Worm (Caenorhabditis elegans) whole organism, dauer: ENCODE results near the gene F41B4.1.

ENCODE experiments used
- unc-62 ChIP-seq: sonication (generic microtip); optimal IDR thresholded peaks from 2 replicates; lab custom pipeline; 2017; ENCODE audit warnings: missing biosample characterization, missing genetic modification reagents, missing genetic modification characterization

The F41B4.1 gene

DNA sequence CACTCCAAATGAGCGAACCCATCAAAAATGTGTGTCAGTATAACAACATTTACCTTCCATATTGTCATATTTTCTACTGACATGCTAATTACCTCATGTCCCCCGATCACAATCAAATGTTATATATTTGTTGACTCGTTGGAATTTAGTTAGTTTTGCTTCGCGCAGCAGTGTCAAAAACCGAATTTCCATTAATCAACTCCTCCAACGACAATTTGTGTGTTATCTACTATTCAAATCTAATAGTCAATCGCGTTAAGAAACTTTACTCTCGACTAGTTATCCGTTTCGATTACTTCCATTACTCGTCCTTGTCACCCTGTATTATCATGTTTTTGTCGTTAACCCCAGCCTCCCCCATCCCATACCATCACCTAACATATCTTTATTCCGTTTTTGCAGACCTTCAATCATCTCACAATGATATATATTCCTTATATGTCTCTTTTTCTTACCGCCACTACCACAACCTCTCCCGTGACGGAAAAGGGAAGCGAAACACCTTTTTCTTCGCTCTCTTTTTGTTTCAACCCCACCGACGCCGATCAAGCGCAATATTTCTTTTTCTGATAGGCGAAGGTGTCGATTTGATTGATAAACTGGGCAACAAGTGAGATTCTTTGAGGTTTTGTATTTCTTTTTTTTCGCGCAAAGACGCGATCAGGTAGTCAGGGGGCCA, 29.7 kb downstream of the F41B4.1 start:
- TF ChIP-seq unc-62 (GFP tag; lab: Kevin White, UChicago) = no peak

DNA sequence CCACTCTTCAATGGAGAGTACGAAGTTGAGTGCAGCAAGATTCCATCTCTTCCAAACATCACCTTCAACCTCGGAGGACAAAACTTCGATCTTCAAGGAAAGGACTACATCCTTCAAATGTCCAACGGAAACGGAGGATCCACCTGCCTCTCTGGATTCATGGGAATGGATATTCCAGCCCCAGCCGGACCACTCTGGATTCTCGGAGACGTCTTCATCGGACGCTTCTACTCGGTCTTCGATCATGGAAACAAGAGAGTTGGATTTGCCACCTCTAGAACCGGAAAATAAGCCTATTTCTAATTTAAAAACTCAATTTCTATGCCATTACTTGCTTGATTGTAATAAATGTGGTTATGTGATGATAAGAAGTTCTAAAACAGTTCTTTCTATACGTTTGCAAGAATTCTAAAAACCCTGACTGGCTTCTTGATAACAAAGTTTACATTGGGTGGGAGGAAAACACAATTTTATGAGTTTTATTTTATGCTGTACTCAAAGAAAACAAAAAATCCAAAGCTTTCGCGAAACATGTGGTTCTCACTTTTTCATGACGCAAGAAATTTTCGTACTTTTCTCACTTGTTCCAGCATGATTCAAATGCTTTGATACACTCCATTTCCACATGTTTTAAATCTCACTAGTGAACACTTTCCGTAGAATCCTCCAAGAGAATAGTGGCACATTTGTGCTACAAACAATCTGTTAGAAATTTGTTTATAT, 33.2 kb downstream of the F41B4.1 start:
- TF ChIP-seq unc-62 (GFP tag; lab: Kevin White, UChicago) = no peak

DNA sequence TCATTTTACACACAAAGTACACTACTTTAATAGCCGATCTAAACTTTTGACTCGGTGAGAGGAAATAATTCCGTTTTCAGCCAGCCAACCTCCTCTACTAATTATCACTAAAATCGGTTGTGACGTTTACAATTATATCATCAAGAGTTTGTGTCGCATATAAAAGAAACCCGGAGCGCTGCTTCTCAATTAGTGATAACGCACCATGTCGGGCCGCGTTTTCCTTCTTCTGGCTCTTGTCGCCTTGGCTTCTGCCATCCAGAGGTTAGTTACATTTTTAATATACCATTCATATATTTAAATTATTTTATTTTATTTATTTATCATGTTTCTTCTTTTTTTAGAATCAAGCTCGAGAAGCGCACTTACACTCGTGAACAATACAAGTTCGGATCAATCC, 34.7 kb downstream of the F41B4.1 start, which contains the start of gene asp-3:
Gene asp-3 (plus strand): TSS at position 79 of the 400 bp plus-strand sequence.
- TF ChIP-seq unc-62 (GFP tag; lab: Kevin White, UChicago) = no peak

DNA sequence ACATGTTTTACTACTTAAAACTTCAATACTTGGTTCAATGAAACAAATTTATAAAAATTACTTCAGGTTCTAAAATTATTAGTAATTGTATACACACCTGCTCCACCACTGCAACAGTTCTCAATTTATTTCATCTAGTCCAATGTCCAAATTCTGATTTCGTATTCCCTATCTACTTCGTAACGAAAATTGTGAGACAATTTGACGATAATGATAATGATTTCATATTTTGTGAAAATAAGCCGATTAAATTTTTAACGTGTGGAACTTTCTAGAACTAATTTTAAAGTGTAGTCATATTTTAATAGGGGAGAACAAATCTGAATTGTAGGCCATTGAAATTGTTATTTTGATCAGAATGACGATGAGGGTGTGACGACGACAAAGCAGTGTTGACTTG, 35.2 kb downstream of the F41B4.1 start:
- TF ChIP-seq unc-62 (GFP tag; lab: Kevin White, UChicago) = no peak

DNA sequence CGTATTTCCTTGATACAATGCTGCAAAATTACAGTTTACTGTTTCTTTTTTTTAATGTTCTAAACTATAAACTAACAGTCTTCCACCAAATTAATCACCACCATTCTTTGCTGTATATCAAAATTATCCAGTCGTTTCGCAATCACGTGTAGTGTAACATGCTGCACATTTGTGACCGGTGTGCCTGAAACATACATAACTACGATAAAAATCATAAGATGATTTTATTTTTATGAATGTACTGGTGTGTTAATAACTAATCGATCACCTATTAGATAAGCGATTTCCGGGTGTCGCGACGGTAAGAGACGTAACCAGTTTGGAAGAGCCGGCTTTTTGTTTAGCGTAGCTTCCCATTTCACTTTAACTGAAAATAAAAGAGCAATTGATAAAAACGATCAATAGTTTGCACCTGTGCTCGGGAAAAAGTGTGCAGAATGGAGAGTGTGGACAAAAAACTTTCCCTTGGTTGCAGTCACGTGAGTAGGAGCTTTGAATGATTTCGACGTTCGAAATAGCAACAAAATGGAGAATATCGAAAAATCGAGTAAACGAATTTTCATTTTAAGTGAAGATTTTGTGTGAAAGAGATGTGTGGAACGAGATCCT, 36.6 kb downstream of the F41B4.1 start, which contains the start of gene sgca-1:
Gene sgca-1 (minus strand): TSS at position 584 of the 609 bp plus-strand sequence.
- TF ChIP-seq unc-62 (GFP tag; lab: Kevin White, UChicago) = no peak

DNA sequence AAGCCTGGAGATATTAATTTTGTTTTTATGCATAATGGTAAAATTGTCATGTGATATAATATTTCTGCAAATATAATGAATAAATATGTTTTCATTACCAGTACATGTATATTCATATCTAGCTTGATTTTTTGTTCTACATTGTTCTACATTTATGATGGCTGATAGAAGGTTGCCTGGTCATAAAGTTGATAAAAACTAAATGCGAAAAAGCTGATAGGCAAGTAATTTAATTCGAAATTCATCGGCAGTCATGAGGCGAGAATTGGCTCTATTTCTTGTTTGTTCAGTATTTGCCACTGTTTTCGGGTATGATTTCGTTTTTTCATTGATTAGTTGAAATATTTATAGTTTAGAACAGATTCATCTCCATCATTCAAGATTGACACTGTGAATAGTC, 41.5 kb downstream of the F41B4.1 start, which contains the start of gene bgal-2:
Gene bgal-2 (plus strand): TSS at position 231 of the 400 bp plus-strand sequence.
- no peak for TF ChIP-seq unc-62 (GFP tag; lab: Kevin White, UChicago)

DNA sequence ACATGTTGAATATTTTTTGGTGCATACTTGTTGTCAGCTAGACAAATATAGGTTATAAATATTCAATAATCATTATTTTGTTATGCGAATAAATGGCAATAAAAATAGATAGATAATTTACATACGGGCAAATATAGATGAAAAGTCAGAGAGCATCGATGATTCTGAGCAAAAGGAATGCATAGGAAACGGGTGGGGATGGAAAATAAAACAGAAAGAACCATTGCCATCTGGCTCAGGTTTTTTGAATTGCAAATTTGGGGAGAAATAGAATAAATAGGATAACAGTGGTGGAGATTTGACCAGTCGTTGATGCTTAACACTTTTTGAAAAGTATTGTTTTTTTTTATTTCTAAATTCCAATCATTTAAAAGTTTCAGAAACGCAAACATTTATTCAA, 42.8 kb downstream of the F41B4.1 start, which contains the start of gene idpp-6:
Gene idpp-6 (plus strand): TSS at position 301 of the 400 bp plus-strand sequence.
- TF ChIP-seq unc-62 (GFP tag; lab: Kevin White, UChicago) = no peak

DNA sequence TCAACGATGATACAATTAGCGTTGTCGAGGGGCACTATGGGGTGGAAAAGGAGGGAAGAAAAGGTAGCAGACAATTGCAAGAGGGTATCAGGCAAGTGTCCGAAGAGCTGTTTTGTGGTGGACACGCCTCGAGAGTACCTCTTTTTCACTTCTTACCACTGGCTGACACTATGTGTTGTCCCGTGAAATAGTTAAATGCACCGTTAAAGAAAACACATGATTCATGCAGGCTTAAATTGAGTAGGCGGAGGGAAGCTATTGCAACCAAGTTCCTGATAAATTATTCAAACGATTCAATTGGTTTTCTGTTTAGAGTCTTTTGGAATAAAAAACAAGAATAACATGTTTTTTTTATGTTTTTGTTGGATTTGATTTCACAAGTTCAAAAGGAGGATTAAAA, 47.6 kb downstream of the F41B4.1 start, which contains the start of gene irk-1:
Gene irk-1 (minus strand): TSS at position 101 of the 400 bp plus-strand sequence.
- no peak for TF ChIP-seq unc-62 (GFP tag; lab: Kevin White, UChicago)
